Fruit fly (Drosophila melanogaster) whole organism, prepupa: ENCODE results near the gene CG7789.

ENCODE experiments used
- Blimp-1 ChIP-seq: fragments of 200-800 bp; sonication (Bioruptor generic); optimal IDR thresholded peaks from 3 replicates; lab custom pipeline; 2017; ENCODE audit warnings: missing biosample characterization, missing genetic modification characterization, mild to moderate bottlenecking, moderate library complexity, missing genetic modification reagents
- CG10631 ChIP-seq: fragments of 200-800 bp; sonication (Bioruptor generic); optimal IDR thresholded peaks from 2 replicates; lab custom pipeline; 2016; ENCODE audit warnings: missing biosample characterization, missing genetic modification characterization
- CG10669 ChIP-seq: fragments of 200-800 bp; sonication (Bioruptor generic); optimal IDR thresholded peaks from 3 replicates; lab custom pipeline; 2018; ENCODE audit warnings: missing biosample characterization, mild to moderate bottlenecking, missing genetic modification characterization, moderate library complexity
- CG11294 ChIP-seq: fragments of 200-800 bp; sonication (Bioruptor generic); IDR thresholded peaks from 2 replicates; pipeline ENCODE4 v1.3.6; 2022; ENCODE audit warnings: missing biosample characterization, missing genetic modification characterization
- CG11762 ChIP-seq: fragments of 200-800 bp; sonication (Bioruptor generic); optimal IDR thresholded peaks from 3 replicates; lab custom pipeline; 2016; ENCODE audit warnings: missing biosample characterization, missing genetic modification characterization; ENCODE audit not compliant: insufficient read depth
- CG15336 ChIP-seq: fragments of 200-800 bp; sonication (Bioruptor generic); IDR thresholded peaks from 2 replicates; pipeline ENCODE4 v1.3.6; 2022; ENCODE audit warnings: missing biosample characterization, missing genetic modification characterization
- CG1621 ChIP-seq: fragments of 200-800 bp; sonication (Bioruptor generic); optimal IDR thresholded peaks from 3 replicates; lab custom pipeline; 2018; ENCODE audit warnings: missing biosample characterization, mild to moderate bottlenecking, missing genetic modification characterization
- CG16779 ChIP-seq: fragments of 200-800 bp; sonication (Bioruptor generic); optimal IDR thresholded peaks from 3 replicates; lab custom pipeline; 2017; ENCODE audit warnings: missing biosample characterization, mild to moderate bottlenecking, missing genetic modification characterization
- CG31627 ChIP-seq: fragments of 200-800 bp; sonication (Bioruptor generic); optimal IDR thresholded peaks from 3 replicates; lab custom pipeline; 2016; ENCODE audit warnings: missing biosample characterization, missing genetic modification characterization
- CG32006 ChIP-seq: fragments of 200-800 bp; sonication (Bioruptor generic); optimal IDR thresholded peaks from 3 replicates; lab custom pipeline; 2017; ENCODE audit warnings: missing biosample characterization, mild to moderate bottlenecking, missing genetic modification characterization
- CG34406 ChIP-seq: fragments of 200-800 bp; sonication (Bioruptor generic); optimal IDR thresholded peaks from 3 replicates; lab custom pipeline; 2016; ENCODE audit warnings: missing biosample characterization, missing genetic modification characterization
- CG3919 ChIP-seq: fragments of 200-800 bp; sonication (Bioruptor generic); optimal IDR thresholded peaks from 3 replicates; lab custom pipeline; 2016; ENCODE audit warnings: missing biosample characterization, missing genetic modification characterization
- CG6163 ChIP-seq: fragments of 200-800 bp; sonication (Bioruptor generic); IDR thresholded peaks from 3 replicates; pipeline ENCODE4 v1.3.6; 2022; ENCODE audit warnings: missing biosample characterization, missing genetic modification characterization
- CG6276 ChIP-seq: fragments of 200-800 bp; sonication (Bioruptor generic); optimal IDR thresholded peaks from 2 replicates; lab custom pipeline; 2017; ENCODE audit warnings: missing biosample characterization, mild to moderate bottlenecking, missing genetic modification characterization
- CG6792 ChIP-seq: fragments of 200-800 bp; sonication (Bioruptor generic); optimal IDR thresholded peaks from 3 replicates; lab custom pipeline; 2016; ENCODE audit warnings: missing biosample characterization, missing genetic modification characterization
- CG6808 ChIP-seq: fragments of 200-800 bp; sonication (Bioruptor generic); optimal IDR thresholded peaks from 3 replicates; lab custom pipeline; 2017; ENCODE audit warnings: missing biosample characterization, missing genetic modification characterization, mild to moderate bottlenecking, moderate library complexity, missing genetic modification reagents
- CG6854 ChIP-seq: fragments of 200-800 bp; sonication (Bioruptor generic); optimal IDR thresholded peaks from 2 replicates; lab custom pipeline; 2017; ENCODE audit warnings: missing biosample characterization, mild to moderate bottlenecking, missing genetic modification characterization
- CG7368 ChIP-seq: fragments of 200-800 bp; sonication (Bioruptor generic); optimal IDR thresholded peaks from 3 replicates; lab custom pipeline; 2016; ENCODE audit warnings: missing biosample characterization, missing genetic modification characterization
- CG8119 ChIP-seq: fragments of 200-800 bp; sonication (Bioruptor generic); IDR thresholded peaks from 3 replicates; pipeline ENCODE4 v1.3.6; 2022; ENCODE audit warnings: missing biosample characterization, missing genetic modification characterization
- CG8319 ChIP-seq: fragments of 200-800 bp; sonication (Bioruptor generic); optimal IDR thresholded peaks from 3 replicates; lab custom pipeline; 2016; ENCODE audit warnings: missing biosample characterization, missing genetic modification characterization
- CG8632 ChIP-seq: fragments of 200-800 bp; sonication (Bioruptor generic); optimal IDR thresholded peaks from 3 replicates; lab custom pipeline; 2016; ENCODE audit warnings: missing biosample characterization, missing genetic modification characterization
- CG9139 ChIP-seq: fragments of 200-800 bp; sonication (Bioruptor generic); optimal IDR thresholded peaks from 3 replicates; lab custom pipeline; 2017; ENCODE audit warnings: missing biosample characterization, mild to moderate bottlenecking, missing genetic modification characterization
- Eip75B ChIP-seq: fragments of 200-800 bp; sonication (Bioruptor generic); optimal IDR thresholded peaks from 3 replicates; lab custom pipeline; 2016; ENCODE audit warnings: missing biosample characterization, missing genetic modification characterization
- Eip78C ChIP-seq: fragments of 200-800 bp; sonication (Bioruptor generic); peaks from one replicate; lab custom pipeline; 2016; ENCODE audit warnings: missing biosample characterization, missing genetic modification characterization
- Ets21C ChIP-seq: fragments of 200-800 bp; sonication (Bioruptor generic); optimal IDR thresholded peaks from 3 replicates; lab custom pipeline; 2016; ENCODE audit warnings: missing biosample characterization, missing genetic modification characterization
- Hr39 ChIP-seq: fragments of 200-800 bp; sonication (Bioruptor generic); optimal IDR thresholded peaks from 2 replicates; lab custom pipeline; 2016; ENCODE audit warnings: missing biosample characterization, missing genetic modification characterization
- Hr4 ChIP-seq: fragments of 200-800 bp; sonication (Bioruptor generic); optimal IDR thresholded peaks from 3 replicates; lab custom pipeline; 2016; ENCODE audit warnings: missing biosample characterization, missing genetic modification characterization
- Lpt ChIP-seq: fragments of 200-800 bp; sonication (Bioruptor generic); optimal IDR thresholded peaks from 3 replicates; lab custom pipeline; 2016; ENCODE audit warnings: missing biosample characterization, missing genetic modification characterization
- Met ChIP-seq: fragments of 200-800 bp; sonication (Bioruptor generic); optimal IDR thresholded peaks from 3 replicates; lab custom pipeline; 2016; ENCODE audit warnings: missing biosample characterization, missing genetic modification characterization
- OdsH ChIP-seq: fragments of 200-800 bp; sonication (Bioruptor generic); optimal IDR thresholded peaks from 3 replicates; lab custom pipeline; 2016; ENCODE audit warnings: missing biosample characterization, missing genetic modification characterization
- Sox102F ChIP-seq: fragments of 200-800 bp; sonication (Bioruptor generic); optimal IDR thresholded peaks from 2 replicates; lab custom pipeline; 2016; ENCODE audit warnings: missing biosample characterization, mild to moderate bottlenecking, missing genetic modification characterization
- Sox14 ChIP-seq: fragments of 200-800 bp; sonication (Bioruptor generic); optimal IDR thresholded peaks from 3 replicates; lab custom pipeline; 2016; ENCODE audit warnings: missing biosample characterization, missing genetic modification characterization
- Sox15 ChIP-seq: fragments of 200-800 bp; sonication (Bioruptor generic); optimal IDR thresholded peaks from 3 replicates; lab custom pipeline; 2016; ENCODE audit warnings: missing biosample characterization, missing genetic modification characterization
- achi ChIP-seq: fragments of 200-800 bp; sonication (Bioruptor generic); optimal IDR thresholded peaks from 3 replicates; lab custom pipeline; 2016; ENCODE audit warnings: missing biosample characterization, missing genetic modification characterization
- acj6 ChIP-seq: fragments of 200-800 bp; sonication (Bioruptor generic); optimal IDR thresholded peaks from 3 replicates; lab custom pipeline; 2016; ENCODE audit warnings: missing biosample characterization, missing genetic modification characterization
- cyc ChIP-seq: fragments of 200-800 bp; sonication (Bioruptor generic); optimal IDR thresholded peaks from 3 replicates; lab custom pipeline; 2016; ENCODE audit warnings: missing biosample characterization, missing genetic modification characterization
- dac ChIP-seq: fragments of 200-800 bp; sonication (Bioruptor generic); optimal IDR thresholded peaks from 2 replicates; lab custom pipeline; 2017; ENCODE audit warnings: missing biosample characterization, mild to moderate bottlenecking, missing genetic modification characterization
- dsx ChIP-seq: fragments of 200-800 bp; optimal IDR thresholded peaks from 3 replicates; lab custom pipeline; 2019; ENCODE audit warnings: missing biosample characterization, mild to moderate bottlenecking, missing genetic modification characterization, moderate library complexity; ENCODE audit not compliant: poor library complexity, severe bottlenecking
- eg ChIP-seq: fragments of 200-800 bp; sonication (Bioruptor generic); IDR thresholded peaks from 3 replicates; pipeline ENCODE4 v1.3.6; 2022; ENCODE audit warnings: missing biosample characterization, missing genetic modification characterization
- esn ChIP-seq: fragments of 200-800 bp; sonication (Bioruptor generic); optimal IDR thresholded peaks from 2 replicates; lab custom pipeline; 2016; ENCODE audit warnings: missing biosample characterization, mild to moderate bottlenecking, missing genetic modification characterization, moderate library complexity
- fd59A ChIP-seq: fragments of 200-800 bp; sonication (Bioruptor generic); optimal IDR thresholded peaks from 2 replicates; lab custom pipeline; 2017; ENCODE audit warnings: missing biosample characterization, mild to moderate bottlenecking, missing genetic modification characterization, missing genetic modification reagents
- fd85E ChIP-seq: fragments of 200-800 bp; sonication (Bioruptor generic); optimal IDR thresholded peaks from 3 replicates; lab custom pipeline; 2016; ENCODE audit warnings: missing biosample characterization, missing genetic modification characterization
- fkh ChIP-seq: fragments of 200-800 bp; sonication (Bioruptor generic); optimal IDR thresholded peaks from 3 replicates; lab custom pipeline; 2017; ENCODE audit warnings: missing biosample characterization, mild to moderate bottlenecking, missing genetic modification characterization, moderate library complexity
- lz ChIP-seq: fragments of 200-800 bp; sonication (Bioruptor generic); optimal IDR thresholded peaks from 3 replicates; lab custom pipeline; 2016; ENCODE audit warnings: missing biosample characterization, missing genetic modification characterization
- net ChIP-seq: fragments of 200-800 bp; sonication (Bioruptor generic); optimal IDR thresholded peaks from 3 replicates; lab custom pipeline; 2016; ENCODE audit warnings: missing biosample characterization, missing genetic modification characterization
- pdm3 ChIP-seq: fragments of 200-800 bp; sonication (Bioruptor generic); optimal IDR thresholded peaks from 3 replicates; lab custom pipeline; 2016; ENCODE audit warnings: missing biosample characterization, missing genetic modification characterization
- salr ChIP-seq, 2 experiments: fragments of 200-800 bp; sonication (Bioruptor generic); optimal IDR thresholded peaks; 3 replicates each; lab custom pipeline; 2016 to 2018; ENCODE audit warnings: missing biosample characterization in 2 of 2, missing genetic modification characterization in 2 of 2, mild to moderate bottlenecking in 1 of 2
- spab ChIP-seq: fragments of 200-800 bp; sonication (Bioruptor generic); optimal IDR thresholded peaks from 2 replicates; lab custom pipeline; 2017; ENCODE audit warnings: missing biosample characterization, mild to moderate bottlenecking, missing genetic modification characterization, missing genetic modification reagents
- ss ChIP-seq, 2 experiments: fragments of 200-800 bp; sonication (Bioruptor generic); optimal IDR thresholded peaks; 2 replicates in 1 of 2; 3 replicates in 1 of 2; lab custom pipeline; 2017 to 2018; ENCODE audit warnings: mild to moderate bottlenecking in 2 of 2, missing biosample characterization in 2 of 2, missing genetic modification characterization in 2 of 2, moderate library complexity in 1 of 2
- svp ChIP-seq: fragments of 200-800 bp; sonication (Bioruptor generic); peaks from one replicate; lab custom pipeline; 2016; ENCODE audit warnings: missing biosample characterization, missing genetic modification characterization
- topi ChIP-seq: fragments of 200-800 bp; sonication (Bioruptor generic); optimal IDR thresholded peaks from 3 replicates; lab custom pipeline; 2016; ENCODE audit warnings: missing biosample characterization, missing genetic modification characterization
- vri ChIP-seq: fragments of 200-800 bp; sonication (Bioruptor generic); optimal IDR thresholded peaks from 3 replicates; lab custom pipeline; 2016; ENCODE audit warnings: missing biosample characterization, mild to moderate bottlenecking, missing genetic modification characterization

CG7789 gene

dm6 chr3R:29802753-29803313 lies at the start of gene CG7789, which contains the start of gene Etfb:
CG7789 (plus strand) TSS chr3R:29803196.
Etfb (minus strand) TSS chr3R:29802945.
- TF ChIP-seq CG9139 (GFP tag; lab: Kevin White, UChicago) (peak; percentile 98), Ets21C (GFP tag; lab: Kevin White, UChicago) (peak; percentile 85), acj6 (GFP tag; lab: Kevin White, UChicago) (peak; percentile 82), CG6792 (GFP tag; lab: Kevin White, UChicago) (no peak), dsx (GFP tag; lab: Kevin White, UChicago) (peak; percentile 83), fd85E (GFP tag; lab: Kevin White, UChicago) (no peak), Sox15 (peak; percentile 82), Blimp-1 (GFP tag; lab: Kevin White, UChicago) (peak; percentile 83), eg (GFP tag; lab: Robert Waterston, UW) (peak; percentile 92), CG34406 (GFP tag; lab: Kevin White, UChicago) (peak; percentile 76), fkh (GFP tag; lab: Kevin White, UChicago) (no peak), vri (GFP tag; lab: Kevin White, UChicago) (no peak), Sox14 (GFP tag; lab: Kevin White, UChicago) (peak; percentile 93), Hr4 (GFP tag; lab: Kevin White, UChicago) (no peak), esn (GFP tag; lab: Kevin White, UChicago) (peak; percentile 89), CG10669 (GFP tag; lab: Kevin White, UChicago) (peak; percentile 91), svp (GFP tag; lab: Kevin White, UChicago) (no peak), spab (GFP tag; lab: Kevin White, UChicago) (peak; percentile 94), pdm3 (GFP tag; lab: Kevin White, UChicago) (no peak), CG32006 (peak; percentile 94), Hr39 (GFP tag; lab: Kevin White, UChicago) (peak; percentile 88), CG31627 (GFP tag; lab: Kevin White, UChicago) (peak; percentile 86), net (peak; percentile 97), CG16779 (peak; percentile 90), CG15336 (GFP tag; lab: Robert Waterston, UW) (peak; percentile 87), CG1621 (peak; percentile 92), Sox102F (GFP tag; lab: Kevin White, UChicago) (no peak), CG6854 (peak; percentile 91), lz (GFP tag; lab: Kevin White, UChicago) (peak; percentile 88), ss (GFP tag; optimal IDR thresholded peaks at IDR 0.05; lab: Kevin White, UChicago) (peak; percentile 97 to 99), fd59A (GFP tag; lab: Kevin White, UChicago) (peak; percentile 78), CG11762 (GFP tag; lab: Kevin White, UChicago) (peak; percentile 81), CG8319 (GFP tag; lab: Kevin White, UChicago) (peak; percentile 89), Met (GFP tag; lab: Kevin White, UChicago) (no peak), CG3919 (peak; percentile 93), dac (peak; percentile 96), CG6276 (GFP tag; lab: Kevin White, UChicago) (peak; percentile 94), CG10631 (GFP tag; lab: Kevin White, UChicago) (no peak), CG11294 (GFP tag; lab: Robert Waterston, UW) (peak; percentile 76), OdsH (no peak), cyc (GFP tag; lab: Kevin White, UChicago) (peak; percentile 76), Lpt (GFP tag; lab: Kevin White, UChicago) (peak; percentile 91), Eip78C (GFP tag; lab: Kevin White, UChicago) (peak; percentile 96), CG6163 (GFP tag; lab: Robert Waterston, UW) (peak; percentile 91), achi (GFP tag; lab: Kevin White, UChicago) (no peak), CG8119 (peak; percentile 91), topi (peak; percentile 88), CG6808 (GFP tag; lab: Kevin White, UChicago) (peak; percentile 96), CG8632 (GFP tag; lab: Kevin White, UChicago) (peak; percentile 75), salr (GFP tag; optimal IDR thresholded peaks at IDR 0.05; lab: Kevin White, UChicago) (peak; percentile 91 to 96), Eip75B (GFP tag; lab: Kevin White, UChicago) (no peak), CG7368 (peak; percentile 88)
